Worm (Caenorhabditis elegans): Measurements from ENCODE around the gene cyp-33E2.

ce11 chrIV:8570719-8571118 lies 41.4 kb upstream of the cyp-33E2 start:
- no peak for TF ChIP-seq R02D3.7 (tag; optimal IDR thresholded peaks at IDR 0.05)
- no peak for TF ChIP-seq nhr-23 (tag; optimal IDR thresholded peaks at IDR 0.05)
- TF ChIP-seq ztf-1 (GFP tag; conservative IDR thresholded peaks at IDR 0.05) = no peak
- TF ChIP-seq sem-4 (tag; optimal IDR thresholded peaks at IDR 0.05) = no peak
- no peak for TF ChIP-seq unc-62 (GFP tag; optimal IDR thresholded peaks at IDR 0.05)
- no peak for TF ChIP-seq egl-27 (tag; optimal IDR thresholded peaks at IDR 0.05)
- no peak for TF ChIP-seq nhr-77 (tag; optimal IDR thresholded peaks at IDR 0.05)
- TF ChIP-seq F13H6.1 (tag; optimal IDR thresholded peaks at IDR 0.05) = no peak
- no peak for TF ChIP-seq mbf-1 (tag; optimal IDR thresholded peaks at IDR 0.05)
- no peak for TF ChIP-seq nhr-21 (tag; optimal IDR thresholded peaks at IDR 0.05)
- no peak for TF ChIP-seq ztf-11 (tag; optimal IDR thresholded peaks at IDR 0.05)

All from whole organism, L2 larva.